Worm (Caenorhabditis elegans) whole organism, L2 larva: ENCODE results near the gene cdc-37.

ENCODE experiments used
- ZK546.5 ChIP-seq: sonication (generic microtip); optimal IDR thresholded peaks from 2 replicates; lab custom pipeline; 2017; ENCODE audit warnings: missing biosample characterization, missing genetic modification characterization
- ama-1 ChIP-seq: fragments of 150-350 bp; optimal IDR thresholded peaks from 2 replicates; lab custom pipeline; 2018; ENCODE audit warnings: inconsistent platforms
- blmp-1 ChIP-seq: sonication (generic microtip); optimal IDR thresholded peaks from 2 replicates; lab custom pipeline; 2017; ENCODE audit warnings: missing genetic modification characterization, mild to moderate bottlenecking, missing compliant biosample characterization, antibody characterized with exemption, moderate library complexity; ENCODE audit not compliant: insufficient read depth
- ceh-82 ChIP-seq: fragments of 150-350 bp; optimal IDR thresholded peaks from 2 replicates; lab custom pipeline; 2014; ENCODE audit warnings: missing biosample characterization, missing genetic modification characterization
- elt-3 ChIP-seq: sonication (generic microtip); optimal IDR thresholded peaks from 2 replicates; lab custom pipeline; 2017; ENCODE audit warnings: missing biosample characterization, missing genetic modification characterization
- lin-13 ChIP-seq: fragments of 150-350 bp; optimal IDR thresholded peaks from 2 replicates; lab custom pipeline; 2014; ENCODE audit warnings: missing biosample characterization, missing genetic modification reagents, missing genetic modification characterization
- mdl-1 ChIP-seq, 2 experiments: fragments of 150-350 bp in 1 of 2; sonication (generic microtip) in 1 of 2; optimal IDR thresholded peaks; 2 replicates each; lab custom pipeline; 2017; ENCODE audit warnings: missing biosample characterization in 2 of 2, missing genetic modification characterization in 2 of 2
- nhr-12 ChIP-seq: fragments of 150-350 bp; optimal IDR thresholded peaks from 2 replicates; lab custom pipeline; 2014; ENCODE audit warnings: missing biosample characterization, missing genetic modification characterization
- nhr-23 ChIP-seq: fragments of 150-350 bp; optimal IDR thresholded peaks from 2 replicates; lab custom pipeline; 2014; ENCODE audit warnings: missing biosample characterization, missing genetic modification reagents, missing genetic modification characterization
- nhr-237 ChIP-seq: fragments of 150-350 bp; optimal IDR thresholded peaks from 2 replicates; lab custom pipeline; 2014; ENCODE audit warnings: missing biosample characterization, missing genetic modification characterization
- unc-55 ChIP-seq: fragments of 150-350 bp; sonication (generic microtip); optimal IDR thresholded peaks from 3 replicates; lab custom pipeline; 2014; ENCODE audit warnings: missing biosample characterization, missing genetic modification reagents, missing genetic modification characterization

ce11 chrII:596702-597101 is 16.3 kb upstream of the cdc-37 start:
- no peak for TF ChIP-seq elt-3 (tag; lab: Kevin White, UChicago)
- no peak for TF ChIP-seq ceh-82 (tag; lab: Kevin White, UChicago)
- TF ChIP-seq ZK546.5 (tag; lab: Kevin White, UChicago): no peak
- TF ChIP-seq nhr-12 (tag; lab: Kevin White, UChicago): no peak
- TF ChIP-seq lin-13: no peak
- no peak for TF ChIP-seq mdl-1 (tag; optimal IDR thresholded peaks at IDR 0.05; lab: Kevin White, UChicago)
- no peak for TF ChIP-seq nhr-23 (tag; lab: Kevin White, UChicago)
- no peak for TF ChIP-seq nhr-237
- TF ChIP-seq ama-1 (lab: Kevin White, UChicago): no peak
- TF ChIP-seq blmp-1: no peak
- TF ChIP-seq unc-55 (GFP tag; lab: Kevin White, UChicago): no peak
